Worm (Caenorhabditis elegans) whole organism, mixed stage, embryonic: ENCODE results near the gene F26F4.6.

Experiments used
- bed-3 ChIP-seq: fragments of 200-800 bp; sonication (Bioruptor generic); optimal IDR thresholded peaks from 3 replicates; lab custom pipeline; 2018; ENCODE audit warnings: mild to moderate bottlenecking, missing genetic modification characterization, moderate library complexity, missing compliant biosample characterization
- elt-3 ChIP-seq: fragments of 150-350 bp; optimal IDR thresholded peaks from 2 replicates; lab custom pipeline; 2014; ENCODE audit warnings: missing biosample characterization, missing genetic modification characterization
- flh-1 ChIP-seq: fragments of 200-800 bp; sonication (Bioruptor generic); optimal IDR thresholded peaks from 2 replicates; lab custom pipeline; 2018; ENCODE audit warnings: mild to moderate bottlenecking, missing genetic modification characterization, moderate library complexity, missing compliant biosample characterization
- mep-1 ChIP-seq: fragments of 150-350 bp; optimal IDR thresholded peaks from 2 replicates; lab custom pipeline; 2017; ENCODE audit warnings: missing biosample characterization, missing genetic modification reagents, missing genetic modification characterization, inconsistent platforms
- mls-2 ChIP-seq: sonication (generic microtip); optimal IDR thresholded peaks from 2 replicates; lab custom pipeline; 2016; ENCODE audit warnings: mild to moderate bottlenecking, missing genetic modification characterization, moderate library complexity, missing compliant biosample characterization
- nhr-237 ChIP-seq: fragments of 150-350 bp; optimal IDR thresholded peaks from 2 replicates; lab custom pipeline; 2014; ENCODE audit warnings: missing biosample characterization, missing genetic modification characterization
- nhr-28 ChIP-seq: fragments of 150-350 bp; optimal IDR thresholded peaks from 2 replicates; lab custom pipeline; 2014; ENCODE audit warnings: missing biosample characterization, missing genetic modification characterization
- ztf-11 ChIP-seq: fragments of 150-350 bp; optimal IDR thresholded peaks from 2 replicates; lab custom pipeline; 2014; ENCODE audit warnings: missing biosample characterization, missing genetic modification characterization

- TF ChIP-seq nhr-28 (tag; lab: Kevin White, UChicago) (no peak), flh-1 (GFP tag; lab: Kevin White, UChicago) (no peak), nhr-237 (no peak), elt-3 (tag; lab: Kevin White, UChicago) (no peak), ztf-11 (no peak), mls-2 (no peak), bed-3 (no peak), mep-1 (tag; lab: Kevin White, UChicago) (no peak)
Measured at ce11 chrIII:4879445-4879844, 14.0 kb downstream of the F26F4.6 start, which contains the start of gene C35D10.1.
